Worm (Caenorhabditis elegans) whole organism, L2 larva: Measurements from ENCODE around the gene Y66A7A.7.

Experiments
- elt-1 ChIP-seq: fragments of 150-350 bp; optimal IDR thresholded peaks from 2 replicates; lab custom pipeline; 2014; ENCODE audit warnings: missing biosample characterization, missing genetic modification characterization
- mdl-1 ChIP-seq, 2 experiments: fragments of 150-350 bp in 1 of 2; sonication (generic microtip) in 1 of 2; optimal IDR thresholded peaks; 2 replicates each; lab custom pipeline; 2017; ENCODE audit warnings: missing biosample characterization in 2 of 2, missing genetic modification characterization in 2 of 2
- nhr-11 ChIP-seq: fragments of 150-350 bp; optimal IDR thresholded peaks from 2 replicates; lab custom pipeline; 2014; ENCODE audit warnings: missing biosample characterization, missing genetic modification characterization
- unc-39 ChIP-seq: fragments of 150-350 bp; optimal IDR thresholded peaks from 2 replicates; lab custom pipeline; 2014; ENCODE audit warnings: missing biosample characterization, missing genetic modification characterization
- ztf-4 ChIP-seq: fragments of 150-350 bp; optimal IDR thresholded peaks from 2 replicates; lab custom pipeline; 2014; ENCODE audit warnings: missing biosample characterization, missing genetic modification characterization

- no peak for TF ChIP-seq nhr-11 (tag; lab: Kevin White, UChicago)
- TF ChIP-seq mdl-1 (tag; optimal IDR thresholded peaks at IDR 0.05; lab: Kevin White, UChicago) = no peak
- no peak for TF ChIP-seq ztf-4
- no peak for TF ChIP-seq unc-39 (tag; lab: Kevin White, UChicago)
- TF ChIP-seq elt-1 = no peak
These were observed 39.9 kb downstream of the Y66A7A.7 start for ce11 chrIII:11589311-11589710.
